Fruit fly (Drosophila melanogaster) whole organism, prepupa: ENCODE results near the gene Pdh.

ENCODE experiments used
- Blimp-1 ChIP-seq: fragments of 200-800 bp; sonication (Bioruptor generic); optimal IDR thresholded peaks from 3 replicates; lab custom pipeline; 2017; ENCODE audit warnings: missing biosample characterization, missing genetic modification characterization, mild to moderate bottlenecking, moderate library complexity, missing genetic modification reagents
- CG11294 ChIP-seq: fragments of 200-800 bp; sonication (Bioruptor generic); IDR thresholded peaks from 2 replicates; pipeline ENCODE4 v1.3.6; 2022; ENCODE audit warnings: missing biosample characterization, missing genetic modification characterization
- CG11762 ChIP-seq: fragments of 200-800 bp; sonication (Bioruptor generic); optimal IDR thresholded peaks from 3 replicates; lab custom pipeline; 2016; ENCODE audit warnings: missing biosample characterization, missing genetic modification characterization; ENCODE audit not compliant: insufficient read depth
- CG11902 ChIP-seq: fragments of 200-800 bp; sonication (Bioruptor generic); optimal IDR thresholded peaks from 3 replicates; lab custom pipeline; 2016; ENCODE audit warnings: missing biosample characterization, missing genetic modification characterization
- CG15336 ChIP-seq: fragments of 200-800 bp; sonication (Bioruptor generic); IDR thresholded peaks from 2 replicates; pipeline ENCODE4 v1.3.6; 2022; ENCODE audit warnings: missing biosample characterization, missing genetic modification characterization
- CG16779 ChIP-seq: fragments of 200-800 bp; sonication (Bioruptor generic); optimal IDR thresholded peaks from 3 replicates; lab custom pipeline; 2017; ENCODE audit warnings: missing biosample characterization, mild to moderate bottlenecking, missing genetic modification characterization
- CG3032 ChIP-seq: fragments of 200-800 bp; optimal IDR thresholded peaks from 2 replicates; lab custom pipeline; 2019; ENCODE audit warnings: missing biosample characterization, mild to moderate bottlenecking, missing genetic modification characterization, moderate library complexity
- CG31627 ChIP-seq: fragments of 200-800 bp; sonication (Bioruptor generic); optimal IDR thresholded peaks from 3 replicates; lab custom pipeline; 2016; ENCODE audit warnings: missing biosample characterization, missing genetic modification characterization
- CG34406 ChIP-seq: fragments of 200-800 bp; sonication (Bioruptor generic); optimal IDR thresholded peaks from 3 replicates; lab custom pipeline; 2016; ENCODE audit warnings: missing biosample characterization, missing genetic modification characterization
- CG3919 ChIP-seq: fragments of 200-800 bp; sonication (Bioruptor generic); optimal IDR thresholded peaks from 3 replicates; lab custom pipeline; 2016; ENCODE audit warnings: missing biosample characterization, missing genetic modification characterization
- CG6163 ChIP-seq: fragments of 200-800 bp; sonication (Bioruptor generic); IDR thresholded peaks from 3 replicates; pipeline ENCODE4 v1.3.6; 2022; ENCODE audit warnings: missing biosample characterization, missing genetic modification characterization
- CG6276 ChIP-seq: fragments of 200-800 bp; sonication (Bioruptor generic); optimal IDR thresholded peaks from 2 replicates; lab custom pipeline; 2017; ENCODE audit warnings: missing biosample characterization, mild to moderate bottlenecking, missing genetic modification characterization
- CG6792 ChIP-seq: fragments of 200-800 bp; sonication (Bioruptor generic); optimal IDR thresholded peaks from 3 replicates; lab custom pipeline; 2016; ENCODE audit warnings: missing biosample characterization, missing genetic modification characterization
- CG6854 ChIP-seq: fragments of 200-800 bp; sonication (Bioruptor generic); optimal IDR thresholded peaks from 2 replicates; lab custom pipeline; 2017; ENCODE audit warnings: missing biosample characterization, mild to moderate bottlenecking, missing genetic modification characterization
- CG7368 ChIP-seq: fragments of 200-800 bp; sonication (Bioruptor generic); optimal IDR thresholded peaks from 3 replicates; lab custom pipeline; 2016; ENCODE audit warnings: missing biosample characterization, missing genetic modification characterization
- CG8319 ChIP-seq: fragments of 200-800 bp; sonication (Bioruptor generic); optimal IDR thresholded peaks from 3 replicates; lab custom pipeline; 2016; ENCODE audit warnings: missing biosample characterization, missing genetic modification characterization
- CG8632 ChIP-seq: fragments of 200-800 bp; sonication (Bioruptor generic); optimal IDR thresholded peaks from 3 replicates; lab custom pipeline; 2016; ENCODE audit warnings: missing biosample characterization, missing genetic modification characterization
- CG9139 ChIP-seq: fragments of 200-800 bp; sonication (Bioruptor generic); optimal IDR thresholded peaks from 3 replicates; lab custom pipeline; 2017; ENCODE audit warnings: missing biosample characterization, mild to moderate bottlenecking, missing genetic modification characterization
- Eip75B ChIP-seq: fragments of 200-800 bp; sonication (Bioruptor generic); optimal IDR thresholded peaks from 3 replicates; lab custom pipeline; 2016; ENCODE audit warnings: missing biosample characterization, missing genetic modification characterization
- Eip78C ChIP-seq: fragments of 200-800 bp; sonication (Bioruptor generic); peaks from one replicate; lab custom pipeline; 2016; ENCODE audit warnings: missing biosample characterization, missing genetic modification characterization
- Ets21C ChIP-seq: fragments of 200-800 bp; sonication (Bioruptor generic); optimal IDR thresholded peaks from 3 replicates; lab custom pipeline; 2016; ENCODE audit warnings: missing biosample characterization, missing genetic modification characterization
- Ets96B ChIP-seq: fragments of 200-800 bp; optimal IDR thresholded peaks from 2 replicates; lab custom pipeline; 2019; ENCODE audit warnings: missing biosample characterization, mild to moderate bottlenecking, missing genetic modification characterization, moderate library complexity
- Gug ChIP-seq: fragments of 200-800 bp; sonication (Bioruptor generic); IDR thresholded peaks from 2 replicates; pipeline ENCODE4 v1.3.6; 2022; ENCODE audit warnings: missing biosample characterization, missing genetic modification characterization
- Hr38 ChIP-seq: sonication (Bioruptor generic); optimal IDR thresholded peaks from 2 replicates; lab custom pipeline; 2016; ENCODE audit warnings: missing biosample characterization, missing genetic modification characterization
- Hr39 ChIP-seq: fragments of 200-800 bp; sonication (Bioruptor generic); optimal IDR thresholded peaks from 2 replicates; lab custom pipeline; 2016; ENCODE audit warnings: missing biosample characterization, missing genetic modification characterization
- Hr4 ChIP-seq: fragments of 200-800 bp; sonication (Bioruptor generic); optimal IDR thresholded peaks from 3 replicates; lab custom pipeline; 2016; ENCODE audit warnings: missing biosample characterization, missing genetic modification characterization
- Lpt ChIP-seq: fragments of 200-800 bp; sonication (Bioruptor generic); optimal IDR thresholded peaks from 3 replicates; lab custom pipeline; 2016; ENCODE audit warnings: missing biosample characterization, missing genetic modification characterization
- OdsH ChIP-seq: fragments of 200-800 bp; sonication (Bioruptor generic); optimal IDR thresholded peaks from 3 replicates; lab custom pipeline; 2016; ENCODE audit warnings: missing biosample characterization, missing genetic modification characterization
- Smox ChIP-seq: fragments of 200-800 bp; sonication (Bioruptor generic); optimal IDR thresholded peaks from 3 replicates; lab custom pipeline; 2016; ENCODE audit warnings: missing biosample characterization, missing genetic modification characterization
- Sox14 ChIP-seq: fragments of 200-800 bp; sonication (Bioruptor generic); optimal IDR thresholded peaks from 3 replicates; lab custom pipeline; 2016; ENCODE audit warnings: missing biosample characterization, missing genetic modification characterization
- acj6 ChIP-seq: fragments of 200-800 bp; sonication (Bioruptor generic); optimal IDR thresholded peaks from 3 replicates; lab custom pipeline; 2016; ENCODE audit warnings: missing biosample characterization, missing genetic modification characterization
- dac ChIP-seq: fragments of 200-800 bp; sonication (Bioruptor generic); optimal IDR thresholded peaks from 2 replicates; lab custom pipeline; 2017; ENCODE audit warnings: missing biosample characterization, mild to moderate bottlenecking, missing genetic modification characterization
- dsx ChIP-seq: fragments of 200-800 bp; optimal IDR thresholded peaks from 3 replicates; lab custom pipeline; 2019; ENCODE audit warnings: missing biosample characterization, mild to moderate bottlenecking, missing genetic modification characterization, moderate library complexity; ENCODE audit not compliant: poor library complexity, severe bottlenecking
- eg ChIP-seq: fragments of 200-800 bp; sonication (Bioruptor generic); IDR thresholded peaks from 3 replicates; pipeline ENCODE4 v1.3.6; 2022; ENCODE audit warnings: missing biosample characterization, missing genetic modification characterization
- esn ChIP-seq: fragments of 200-800 bp; sonication (Bioruptor generic); optimal IDR thresholded peaks from 2 replicates; lab custom pipeline; 2016; ENCODE audit warnings: missing biosample characterization, mild to moderate bottlenecking, missing genetic modification characterization, moderate library complexity
- fkh ChIP-seq: fragments of 200-800 bp; sonication (Bioruptor generic); optimal IDR thresholded peaks from 3 replicates; lab custom pipeline; 2017; ENCODE audit warnings: missing biosample characterization, mild to moderate bottlenecking, missing genetic modification characterization, moderate library complexity
- salr ChIP-seq, 2 experiments: fragments of 200-800 bp; sonication (Bioruptor generic); optimal IDR thresholded peaks; 3 replicates each; lab custom pipeline; 2016 to 2018; ENCODE audit warnings: missing biosample characterization in 2 of 2, missing genetic modification characterization in 2 of 2, mild to moderate bottlenecking in 1 of 2
- spab ChIP-seq: fragments of 200-800 bp; sonication (Bioruptor generic); optimal IDR thresholded peaks from 2 replicates; lab custom pipeline; 2017; ENCODE audit warnings: missing biosample characterization, mild to moderate bottlenecking, missing genetic modification characterization, missing genetic modification reagents
- ss ChIP-seq, 2 experiments: fragments of 200-800 bp; sonication (Bioruptor generic); optimal IDR thresholded peaks; 2 replicates in 1 of 2; 3 replicates in 1 of 2; lab custom pipeline; 2017 to 2018; ENCODE audit warnings: mild to moderate bottlenecking in 2 of 2, missing biosample characterization in 2 of 2, missing genetic modification characterization in 2 of 2, moderate library complexity in 1 of 2
- vri ChIP-seq: fragments of 200-800 bp; sonication (Bioruptor generic); optimal IDR thresholded peaks from 3 replicates; lab custom pipeline; 2016; ENCODE audit warnings: missing biosample characterization, mild to moderate bottlenecking, missing genetic modification characterization

Pdh gene

dm6 chr3L:16356171-16356765 is 2.2 kb upstream of the Pdh start:
- TF ChIP-seq Smox (no peak), vri (GFP tag; lab: Kevin White, UChicago) (peak; percentile 72), CG6854 (GFP tag; lab: Kevin White, UChicago) (no peak), CG6792 (GFP tag; lab: Kevin White, UChicago) (no peak), salr (GFP tag; optimal IDR thresholded peaks at IDR 0.05; lab: Kevin White, UChicago) (no peak), Eip78C (GFP tag; lab: Kevin White, UChicago) (peak; percentile 40), spab (GFP tag; lab: Kevin White, UChicago) (no peak), CG11902 (GFP tag; lab: Kevin White, UChicago) (no peak), fkh (GFP tag; lab: Kevin White, UChicago) (peak; percentile 62), CG34406 (GFP tag; lab: Kevin White, UChicago) (no peak), dac (GFP tag; lab: Kevin White, UChicago) (no peak)

- TF ChIP-seq fkh (GFP tag; lab: Kevin White, UChicago), result peak; percentile 99
- TF ChIP-seq CG6792 (GFP tag; lab: Kevin White, UChicago), result no peak
Observed at dm6 chr3L:16351770-16352429, 2.2 kb downstream of the Pdh start, which contains the start of the genes Golgin104 and Tcs3. TSS of gene Golgin104 (minus strand) at chr3L:16351951. TSS of gene Tcs3 (plus strand) at chr3L:16351991.

- TF ChIP-seq esn (GFP tag; lab: Kevin White, UChicago), result no peak
- no peak for TF ChIP-seq CG11902 (GFP tag; lab: Kevin White, UChicago)
- no peak for TF ChIP-seq Hr4 (GFP tag; lab: Kevin White, UChicago)
- no peak for TF ChIP-seq CG34406 (GFP tag; lab: Kevin White, UChicago)
- TF ChIP-seq CG9139 (GFP tag; lab: Kevin White, UChicago), result no peak
- no peak for TF ChIP-seq acj6 (GFP tag; lab: Kevin White, UChicago)
- no peak for TF ChIP-seq Lpt
- TF ChIP-seq CG6792 (GFP tag; lab: Kevin White, UChicago), result no peak
- TF ChIP-seq Sox14 (GFP tag; lab: Kevin White, UChicago), result no peak
- TF ChIP-seq CG11762 (GFP tag; lab: Kevin White, UChicago), result no peak
- no peak for TF ChIP-seq CG15336
- no peak for TF ChIP-seq CG31627 (GFP tag; lab: Kevin White, UChicago)
- TF ChIP-seq dac (GFP tag; lab: Kevin White, UChicago), result no peak
- TF ChIP-seq Blimp-1 (GFP tag; lab: Kevin White, UChicago), result no peak
- no peak for TF ChIP-seq CG8632
- TF ChIP-seq CG16779 (tag; lab: Kevin White, UChicago), result no peak
- no peak for TF ChIP-seq CG8319 (GFP tag; lab: Kevin White, UChicago)
Observed at dm6 chr3L:16349686-16350085, 4.4 kb downstream of the Pdh start.

DNA sequence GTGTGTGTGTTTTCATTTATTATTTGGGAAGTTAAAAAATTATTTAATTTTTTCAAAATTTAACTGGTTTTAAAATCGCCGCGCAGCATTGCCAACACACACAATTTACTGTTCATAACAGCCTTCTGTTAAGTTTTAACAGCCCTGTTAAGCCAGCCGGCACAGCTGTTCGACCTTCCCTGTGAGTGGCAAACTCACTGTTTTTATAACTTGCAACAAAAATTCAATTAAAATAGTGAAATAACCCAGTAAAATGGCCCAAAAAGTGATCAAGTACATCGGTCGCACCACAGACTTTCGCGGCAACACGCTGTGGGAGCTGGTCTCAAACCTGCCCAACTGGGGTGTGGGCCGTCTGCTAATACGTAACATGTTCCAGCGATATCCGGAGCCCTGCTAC is 6.2 kb downstream of the Pdh start, which contains the start of gene mRpS34:
Gene mRpS34 (plus strand): TSS at position 161 of the 400 bp plus-strand sequence.
- TF ChIP-seq CG3032 (tag; lab: Kevin White, UChicago) (no peak), OdsH (GFP tag; lab: Kevin White, UChicago) (no peak), CG11762 (GFP tag; lab: Kevin White, UChicago) (no peak), CG11294 (GFP tag; lab: Robert Waterston, UW) (no peak), dsx (GFP tag; lab: Kevin White, UChicago) (no peak), ss (GFP tag; optimal IDR thresholded peaks at IDR 0.05; lab: Kevin White, UChicago) (no peak), CG6276 (GFP tag; lab: Kevin White, UChicago) (no peak), CG6163 (GFP tag; lab: Robert Waterston, UW) (no peak), Ets96B (tag; lab: Kevin White, UChicago) (no peak), esn (GFP tag; lab: Kevin White, UChicago) (no peak), fkh (GFP tag; lab: Kevin White, UChicago) (no peak), CG3919 (GFP tag; lab: Kevin White, UChicago) (no peak), Hr39 (GFP tag; lab: Kevin White, UChicago) (no peak), Gug (GFP tag; lab: Robert Waterston, UW) (no peak), salr (GFP tag; optimal IDR thresholded peaks at IDR 0.05; lab: Kevin White, UChicago) (no peak), Hr38 (GFP tag; lab: Kevin White, UChicago) (no peak), Eip75B (GFP tag; lab: Kevin White, UChicago) (no peak), Ets21C (GFP tag; lab: Kevin White, UChicago) (no peak), CG7368 (GFP tag; lab: Kevin White, UChicago) (no peak), eg (GFP tag; lab: Robert Waterston, UW) (no peak)
- TF ChIP-seq, all 60 proteins: peak for 0
